Worm (Caenorhabditis elegans) whole organism, young adult: ENCODE data around the gene F28C6.8.

Experiments used
- B0019.2 ChIP-seq: fragments of 200-800 bp; sonication (Bioruptor generic); conservative IDR thresholded peaks from 2 replicates; pipeline ENCODE4 v1.3.6; 2022; ENCODE audit warnings: missing genetic modification reagents, missing genetic modification characterization, missing compliant biosample characterization
- efl-1 ChIP-seq: fragments of 150-350 bp; optimal IDR thresholded peaks from 2 replicates; lab custom pipeline; 2014; ENCODE audit warnings: missing biosample characterization, missing genetic modification reagents, missing genetic modification characterization
- ztf-6 ChIP-seq: fragments of 200-800 bp; sonication (Bioruptor generic); IDR thresholded peaks from 2 replicates; pipeline ENCODE4 v1.3.6; 2022; ENCODE audit warnings: missing genetic modification reagents, missing genetic modification characterization, missing compliant biosample characterization

DNA sequence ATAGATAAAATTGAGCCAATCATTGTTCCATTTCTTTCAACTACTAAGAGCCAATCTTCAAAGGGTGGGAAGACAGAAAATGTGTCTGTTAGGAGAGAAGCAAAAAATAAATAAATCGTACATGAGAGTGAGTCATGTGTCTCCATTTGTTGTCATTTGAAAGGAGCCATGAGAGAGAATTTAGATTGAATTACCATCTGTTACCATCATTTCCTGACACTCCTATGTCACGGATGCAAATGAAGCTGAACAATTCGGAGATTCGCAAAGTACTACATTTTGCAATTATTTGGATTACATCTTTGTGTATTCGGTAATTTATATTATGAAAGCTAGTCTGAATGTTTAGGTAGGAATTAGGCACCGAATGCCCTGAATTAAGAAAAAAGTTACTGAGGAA lies 18.2 kb upstream of the F28C6.8 start:
- no peak for TF ChIP-seq ztf-6
- TF ChIP-seq B0019.2: no peak
- TF ChIP-seq efl-1 (GFP tag; lab: Kevin White, UChicago): no peak
